Worm (Caenorhabditis elegans): Measurements from ENCODE around the gene R09F10.8.

ce11 chrX:8368210-8368609 is 42.0 kb upstream of the R09F10.8 start:
- TF ChIP-seq ceh-40 (GFP tag; IDR thresholded peaks at IDR 0.05) (no peak), rec-8 (tag; optimal IDR thresholded peaks at IDR 0.05) (no peak), ztf-3 (GFP tag; optimal IDR thresholded peaks at IDR 0.05) (no peak)
